Worm (Caenorhabditis elegans) whole organism, L3 larva: ENCODE measurements around the gene col-34.

Experiments
- R02D3.7 ChIP-seq: fragments of 150-350 bp; optimal IDR thresholded peaks from 2 replicates; lab custom pipeline; 2014; ENCODE audit warnings: missing biosample characterization, missing genetic modification characterization
- aly-2 ChIP-seq: fragments of 150-350 bp; optimal IDR thresholded peaks from 2 replicates; lab custom pipeline; 2014; ENCODE audit warnings: missing biosample characterization, missing genetic modification characterization
- ama-1 ChIP-seq: fragments of 150-350 bp; optimal IDR thresholded peaks from 2 replicates; lab custom pipeline; 2018
- ceh-16 ChIP-seq: sonication (generic microtip); optimal IDR thresholded peaks from 2 replicates; lab custom pipeline; 2017; ENCODE audit warnings: missing biosample characterization, missing genetic modification characterization
- ceh-28 ChIP-seq: fragments of 150-350 bp; optimal IDR thresholded peaks from 2 replicates; lab custom pipeline; 2014; ENCODE audit warnings: missing biosample characterization, missing genetic modification reagents, missing genetic modification characterization
- ceh-82 ChIP-seq: fragments of 150-350 bp; optimal IDR thresholded peaks from 2 replicates; lab custom pipeline; 2014; ENCODE audit warnings: missing biosample characterization, missing genetic modification characterization
- daf-12 ChIP-seq: fragments of 150-350 bp; optimal IDR thresholded peaks from 2 replicates; lab custom pipeline; 2014; ENCODE audit warnings: missing biosample characterization, missing genetic modification reagents, missing genetic modification characterization
- egl-27 ChIP-seq: sonication (generic microtip); optimal IDR thresholded peaks from 4 replicates; lab custom pipeline; 2017; ENCODE audit warnings: missing biosample characterization, missing genetic modification reagents, missing genetic modification characterization
- egl-5 ChIP-seq: fragments of 150-350 bp; optimal IDR thresholded peaks from 2 replicates; lab custom pipeline; 2017; ENCODE audit warnings: missing biosample characterization, missing genetic modification reagents, missing genetic modification characterization, inconsistent platforms
- elt-1 ChIP-seq: fragments of 150-350 bp; optimal IDR thresholded peaks from 2 replicates; lab custom pipeline; 2014; ENCODE audit warnings: missing biosample characterization, missing genetic modification characterization
- elt-2 ChIP-seq: sonication (generic microtip); optimal IDR thresholded peaks from 2 replicates; lab custom pipeline; 2016; ENCODE audit warnings: missing genetic modification reagents, mild to moderate bottlenecking, missing genetic modification characterization, missing compliant biosample characterization
- elt-3 ChIP-seq, 3 experiments: fragments of 150-350 bp in 1 of 3; sonication (generic microtip) in 2 of 3; optimal IDR thresholded peaks; 2 replicates in 2 of 3; 4 replicates in 1 of 3; lab custom pipeline; 2014 to 2017; ENCODE audit warnings: missing biosample characterization in 3 of 3, missing genetic modification characterization in 3 of 3
- eor-1 ChIP-seq, 2 experiments: fragments of 150-350 bp; optimal IDR thresholded peaks; 2 replicates each; lab custom pipeline; 2014 to 2018; ENCODE audit warnings: missing biosample characterization in 2 of 2, missing genetic modification characterization in 2 of 2
- fos-1 ChIP-seq: fragments of 150-350 bp; optimal IDR thresholded peaks from 2 replicates; lab custom pipeline; 2014; ENCODE audit warnings: missing biosample characterization, missing genetic modification characterization
- jun-1 ChIP-seq: fragments of 150-350 bp; optimal IDR thresholded peaks from 2 replicates; lab custom pipeline; 2014; ENCODE audit warnings: missing biosample characterization, missing genetic modification reagents, missing genetic modification characterization
- lin-15B ChIP-seq: fragments of 150-350 bp; optimal IDR thresholded peaks from 2 replicates; lab custom pipeline; 2014; ENCODE audit warnings: missing biosample characterization, missing genetic modification characterization
- lin-39 ChIP-seq: fragments of 150-350 bp; optimal IDR thresholded peaks from 2 replicates; lab custom pipeline; 2018; ENCODE audit warnings: missing biosample characterization, missing genetic modification reagents, missing genetic modification characterization
- mdl-1 ChIP-seq: fragments of 150-350 bp; optimal IDR thresholded peaks from 2 replicates; lab custom pipeline; 2014; ENCODE audit warnings: missing biosample characterization, missing genetic modification characterization
- mml-1 ChIP-seq: fragments of 150-350 bp; sonication (generic microtip); optimal IDR thresholded peaks from 3 replicates; lab custom pipeline; 2014; ENCODE audit warnings: missing biosample characterization, missing genetic modification characterization
- nfya-1 ChIP-seq: sonication (generic microtip); optimal IDR thresholded peaks from 2 replicates; lab custom pipeline; 2017; ENCODE audit warnings: missing genetic modification characterization, mild to moderate bottlenecking, missing compliant biosample characterization, antibody characterized with exemption, moderate library complexity; ENCODE audit not compliant: insufficient read depth
- nhr-11 ChIP-seq: fragments of 150-350 bp; optimal IDR thresholded peaks from 2 replicates; lab custom pipeline; 2014; ENCODE audit warnings: missing biosample characterization, missing genetic modification characterization
- nhr-12 ChIP-seq: fragments of 150-350 bp; optimal IDR thresholded peaks from 2 replicates; lab custom pipeline; 2014; ENCODE audit warnings: missing biosample characterization, missing genetic modification characterization
- nhr-23 ChIP-seq: fragments of 150-350 bp; optimal IDR thresholded peaks from 2 replicates; lab custom pipeline; 2014; ENCODE audit warnings: missing biosample characterization, missing genetic modification reagents, missing genetic modification characterization
- nhr-237 ChIP-seq: fragments of 150-350 bp; optimal IDR thresholded peaks from 2 replicates; lab custom pipeline; 2014; ENCODE audit warnings: missing biosample characterization, missing genetic modification characterization
- nhr-25 ChIP-seq: sonication (generic microtip); optimal IDR thresholded peaks from 2 replicates; lab custom pipeline; 2017; ENCODE audit warnings: missing biosample characterization, missing genetic modification characterization
- nhr-28 ChIP-seq: fragments of 150-350 bp; optimal IDR thresholded peaks from 2 replicates; lab custom pipeline; 2014; ENCODE audit warnings: missing biosample characterization, missing genetic modification characterization
- nhr-76 ChIP-seq: fragments of 150-350 bp; sonication (generic microtip); optimal IDR thresholded peaks from 5 replicates; lab custom pipeline; 2014; ENCODE audit warnings: missing biosample characterization, missing genetic modification characterization
- nhr-77 ChIP-seq: fragments of 150-350 bp; optimal IDR thresholded peaks from 2 replicates; lab custom pipeline; 2014; ENCODE audit warnings: missing biosample characterization, missing genetic modification characterization
- pha-4 ChIP-seq: fragments of 150-350 bp; optimal IDR thresholded peaks from 2 replicates; lab custom pipeline; 2014; ENCODE audit warnings: missing biosample characterization, missing genetic modification reagents, missing genetic modification characterization
- pqm-1 ChIP-seq: fragments of 150-350 bp; optimal IDR thresholded peaks from 2 replicates; lab custom pipeline; 2017; ENCODE audit warnings: missing biosample characterization, missing genetic modification characterization, inconsistent platforms
- sea-2 ChIP-seq: fragments of 150-350 bp; sonication (generic microtip); optimal IDR thresholded peaks from 4 replicates; lab custom pipeline; 2014; ENCODE audit warnings: missing biosample characterization, missing genetic modification reagents, missing genetic modification characterization
- skn-1 ChIP-seq: fragments of 150-350 bp; optimal IDR thresholded peaks from 2 replicates; lab custom pipeline; 2014; ENCODE audit warnings: missing biosample characterization, missing genetic modification characterization
- snpc-4 ChIP-seq: fragments of 150-350 bp; optimal IDR thresholded peaks from 2 replicates; lab custom pipeline; 2014; ENCODE audit warnings: missing biosample characterization, missing genetic modification characterization
- tbx-2 ChIP-seq: sonication (generic microtip); optimal IDR thresholded peaks from 2 replicates; lab custom pipeline; 2016; ENCODE audit warnings: mild to moderate bottlenecking, missing genetic modification characterization, missing compliant biosample characterization
- unc-62 ChIP-seq: fragments of 150-350 bp; sonication (generic microtip); optimal IDR thresholded peaks from 4 replicates; lab custom pipeline; 2014; ENCODE audit warnings: missing biosample characterization, missing genetic modification reagents, missing genetic modification characterization
- zag-1 ChIP-seq: fragments of 150-350 bp; optimal IDR thresholded peaks from 2 replicates; lab custom pipeline; 2014; ENCODE audit warnings: missing biosample characterization, missing genetic modification characterization
- ztf-11 ChIP-seq: fragments of 150-350 bp; optimal IDR thresholded peaks from 2 replicates; lab custom pipeline; 2014; ENCODE audit warnings: missing biosample characterization, missing genetic modification characterization
- ztf-4 ChIP-seq: fragments of 150-350 bp; optimal IDR thresholded peaks from 2 replicates; lab custom pipeline; 2014; ENCODE audit warnings: missing biosample characterization, missing genetic modification characterization

col-34 gene

DNA sequence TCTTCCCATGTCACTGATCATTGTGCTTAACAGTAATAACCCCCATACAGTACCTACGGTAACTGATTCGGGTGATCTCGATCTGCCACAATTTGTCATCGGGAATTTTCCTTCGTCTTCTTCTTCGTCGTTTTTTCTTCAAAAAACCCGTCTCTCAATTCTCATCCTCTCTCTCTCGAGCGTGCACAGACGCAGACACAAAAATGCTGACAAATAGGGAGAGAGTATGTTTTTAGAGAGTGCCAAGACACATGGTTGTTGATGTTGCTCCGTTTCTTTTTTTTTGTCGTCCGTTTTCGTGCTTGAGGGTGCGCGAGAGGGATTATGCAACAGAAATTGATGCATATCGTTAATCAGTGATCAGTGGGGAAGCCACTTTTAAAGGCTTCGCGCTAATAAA lies 29.1 kb downstream of the col-34 start (continued):
- peak; percentile 47 for TF ChIP-seq R02D3.7 (tag; lab: Kevin White, UChicago)
- TF ChIP-seq tbx-2 = no peak
- TF ChIP-seq mdl-1 (tag; lab: Kevin White, UChicago) = peak; percentile 42
- TF ChIP-seq nhr-77 (tag; lab: Kevin White, UChicago) = no peak
- no peak for TF ChIP-seq aly-2
- peak; percentile 34 for TF ChIP-seq egl-5 (tag; lab: Kevin White, UChicago)

DNA sequence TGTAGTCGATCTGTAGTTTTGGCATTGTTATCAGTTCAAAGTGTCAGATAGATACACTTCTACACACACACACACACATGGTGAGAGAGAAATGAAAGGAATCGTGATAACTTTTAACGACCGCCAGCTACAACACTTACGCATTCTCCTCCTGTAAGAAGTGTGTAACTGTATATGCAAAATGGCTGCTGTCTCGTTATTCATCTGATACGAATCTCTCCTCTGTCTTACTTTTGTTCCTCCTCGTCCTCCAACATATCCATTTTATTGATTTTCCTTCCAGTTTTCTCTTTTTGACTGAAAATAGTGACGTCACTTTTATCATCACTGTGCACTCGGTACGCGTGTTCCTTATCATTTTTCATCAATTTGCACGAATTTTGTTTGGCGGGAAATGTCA lies 31.7 kb downstream of the col-34 start:
- no peak for TF ChIP-seq ceh-16 (tag; lab: Kevin White, UChicago)
- peak; percentile 74 for TF ChIP-seq pqm-1
- no peak for TF ChIP-seq unc-62 (GFP tag; lab: Kevin White, UChicago)
- TF ChIP-seq ceh-82 (tag; lab: Kevin White, UChicago) = no peak
- TF ChIP-seq egl-27 = no peak
- TF ChIP-seq fos-1 (tag; lab: Kevin White, UChicago) = no peak
- TF ChIP-seq nhr-12 (tag; lab: Kevin White, UChicago) = no peak
- TF ChIP-seq elt-3 (tag; optimal IDR thresholded peaks at IDR 0.05; lab: Kevin White, UChicago) = no peak
- no peak for TF ChIP-seq nhr-76 (tag; lab: Kevin White, UChicago)
- TF ChIP-seq ama-1 (lab: Kevin White, UChicago) = no peak
- no peak for TF ChIP-seq sea-2 (GFP tag; lab: Kevin White, UChicago)
- TF ChIP-seq lin-39 (tag; lab: Kevin White, UChicago) = no peak
- no peak for TF ChIP-seq nhr-77 (tag; lab: Kevin White, UChicago)
- no peak for TF ChIP-seq ztf-11
- TF ChIP-seq skn-1 (tag; lab: Kevin White, UChicago) = peak; percentile 19
- TF ChIP-seq eor-1 (tag; optimal IDR thresholded peaks at IDR 0.05; lab: Kevin White, UChicago) = no peak
- no peak for TF ChIP-seq ceh-28 (tag; lab: Kevin White, UChicago)
- TF ChIP-seq aly-2 = no peak
- no peak for TF ChIP-seq mml-1
- no peak for TF ChIP-seq nhr-23 (tag; lab: Kevin White, UChicago)
- no peak for TF ChIP-seq snpc-4 (tag; lab: Kevin White, UChicago)
- peak; percentile 7 for TF ChIP-seq nhr-25 (tag; lab: Kevin White, UChicago)
- no peak for TF ChIP-seq ztf-4 (tag; lab: Kevin White, UChicago)
- no peak for TF ChIP-seq mdl-1 (tag; lab: Kevin White, UChicago)
- no peak for TF ChIP-seq pha-4
- no peak for TF ChIP-seq jun-1 (tag; lab: Kevin White, UChicago)
- TF ChIP-seq elt-2 (tag; lab: Kevin White, UChicago) = peak; percentile 83
- TF ChIP-seq daf-12 = no peak
- no peak for TF ChIP-seq elt-1
- no peak for TF ChIP-seq zag-1
- TF ChIP-seq tbx-2 = no peak
- TF ChIP-seq nhr-11 = no peak

DNA sequence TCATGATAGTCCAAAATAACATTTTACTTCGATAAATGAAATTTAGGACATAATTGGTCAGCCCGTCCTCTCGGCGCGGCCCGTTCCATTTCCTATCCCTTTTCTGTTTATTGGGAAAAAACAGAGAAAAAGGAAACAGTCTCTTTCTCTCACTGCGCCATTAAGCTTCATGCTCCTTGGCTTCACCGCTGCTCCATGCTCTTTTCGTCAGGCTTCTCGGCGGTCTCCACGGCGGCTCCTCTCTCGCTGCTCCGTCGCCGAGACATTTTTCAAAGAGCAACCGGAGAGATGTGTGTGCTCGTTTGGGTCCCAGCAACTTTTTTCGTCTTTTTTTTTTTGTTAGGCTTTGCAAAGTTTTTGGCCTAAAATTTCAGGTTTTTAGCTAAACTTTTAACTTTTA lies 33.5 kb downstream of the col-34 start:
- peak; percentile 37 for TF ChIP-seq nfya-1 (tag; lab: Kevin White, UChicago)
- no peak for TF ChIP-seq nhr-28 (tag; lab: Kevin White, UChicago)
- peak; percentile 15 for TF ChIP-seq lin-15B (tag; lab: Kevin White, UChicago)
- peak; percentile 34 for TF ChIP-seq lin-39 (tag; lab: Kevin White, UChicago)
- TF ChIP-seq, all 47 proteins: peak for 3

DNA sequence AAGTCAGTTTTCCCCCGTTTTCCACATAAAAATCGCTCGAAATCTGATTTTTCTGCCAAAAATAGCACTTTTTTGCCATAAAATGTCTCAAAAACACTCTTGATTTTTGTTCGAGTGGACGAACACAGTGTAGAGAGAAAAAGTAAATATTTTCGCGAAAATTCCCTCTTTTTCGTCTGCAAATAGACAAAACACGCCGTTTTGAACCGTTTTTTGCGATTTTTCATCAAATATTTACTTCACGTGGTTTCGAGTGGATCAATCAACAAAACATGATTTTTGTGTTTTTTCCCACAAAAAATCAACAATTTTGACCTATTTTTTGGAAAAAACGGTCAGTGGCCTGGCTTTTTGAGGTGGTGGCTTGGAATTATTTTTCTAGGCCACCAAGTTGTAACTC lies 35.3 kb downstream of the col-34 start:
- peak; percentile 98 for TF ChIP-seq pha-4
- TF ChIP-seq nhr-237 (tag; lab: Kevin White, UChicago) = no peak
- TF ChIP-seq nhr-12 (tag; lab: Kevin White, UChicago) = no peak
- TF ChIP-seq ama-1 (lab: Kevin White, UChicago) = no peak
- no peak for TF ChIP-seq nfya-1 (tag; lab: Kevin White, UChicago)

DNA sequence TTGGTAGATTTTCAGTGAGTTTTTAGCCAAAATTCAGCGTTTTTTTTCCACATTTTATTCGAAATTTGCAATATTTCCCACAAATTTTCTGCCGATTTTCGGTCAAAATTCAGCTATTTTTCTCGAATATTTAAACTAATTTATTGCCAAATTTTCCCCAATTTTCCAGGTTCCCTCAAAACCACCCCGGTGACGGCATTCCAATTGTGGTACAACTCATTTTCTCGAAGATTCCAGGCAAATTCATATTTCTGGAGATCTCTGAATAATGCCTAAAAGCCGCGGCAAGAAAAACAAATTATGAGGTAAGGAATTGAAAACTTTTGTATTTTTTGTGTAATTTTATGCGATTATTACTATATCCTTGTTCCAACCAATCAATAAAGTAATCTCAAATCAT lies 37.3 kb downstream of the col-34 start, which contains the start of gene osgn-1:
osgn-1 (plus strand) TSS at position 301 of the 400 bp plus-strand sequence.
- TF ChIP-seq nfya-1 (tag; lab: Kevin White, UChicago) (no peak), mml-1 (no peak), zag-1 (no peak), nhr-23 (tag; lab: Kevin White, UChicago) (no peak), unc-62 (GFP tag; lab: Kevin White, UChicago) (no peak), ceh-16 (tag; lab: Kevin White, UChicago) (no peak), egl-5 (tag; lab: Kevin White, UChicago) (no peak)
